Worm (Caenorhabditis elegans) whole organism, midembryonic: Measurements from ENCODE around the gene fil-2.

Source experiments
- T22C8.4 ChIP-seq: fragments of 200-800 bp; sonication (Bioruptor generic); IDR thresholded peaks from 2 replicates; pipeline ENCODE4 v1.3.6; 2022; ENCODE audit warnings: missing genetic modification characterization, missing compliant biosample characterization
- flt-1 ChIP-seq: fragments of 200-800 bp; sonication (Bioruptor generic); IDR thresholded peaks from 2 replicates; pipeline ENCODE4 v1.3.6; 2022; ENCODE audit warnings: missing genetic modification characterization, missing compliant biosample characterization
- klf-2 ChIP-seq: fragments of 200-800 bp; sonication (Bioruptor generic); conservative IDR thresholded peaks from 2 replicates; pipeline ENCODE4 v1.3.6; 2022; ENCODE audit warnings: missing genetic modification reagents, missing genetic modification characterization, missing compliant biosample characterization
- tab-1 ChIP-seq: fragments of 200-800 bp; sonication (Bioruptor generic); IDR thresholded peaks from 2 replicates; pipeline ENCODE4 v1.3.6; 2022; ENCODE audit warnings: missing genetic modification characterization, missing compliant biosample characterization
- ztf-29 ChIP-seq: fragments of 200-800 bp; sonication (Bioruptor generic); IDR thresholded peaks from 2 replicates; pipeline ENCODE4 v1.3.6; 2022; ENCODE audit warnings: missing genetic modification reagents, missing genetic modification characterization, missing compliant biosample characterization

DNA sequence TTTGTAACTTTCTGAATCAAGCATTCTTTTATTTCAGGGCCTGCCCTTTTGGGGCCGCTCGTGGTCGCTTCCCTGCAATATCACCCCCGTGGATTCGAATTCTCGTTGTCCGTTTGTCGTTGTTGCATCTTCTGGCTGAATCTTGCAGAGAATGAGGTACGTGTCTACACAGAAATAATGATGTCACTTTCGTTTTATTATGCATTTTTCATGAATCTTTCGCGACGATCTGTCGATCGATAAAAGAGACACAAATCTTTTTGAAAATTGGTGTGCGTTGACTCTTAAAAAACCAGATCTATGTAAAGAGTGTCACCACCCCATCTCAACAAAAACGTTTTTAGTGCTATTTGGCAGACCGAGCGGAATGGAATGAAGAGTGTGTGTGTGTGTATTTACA is 29.7 kb upstream of the fil-2 start:
- no peak for TF ChIP-seq klf-2 (GFP tag; lab: Robert Waterston, UW)
- TF ChIP-seq flt-1 (GFP tag; lab: Robert Waterston, UW): no peak
- TF ChIP-seq T22C8.4 (GFP tag; lab: Robert Waterston, UW): no peak
- no peak for TF ChIP-seq tab-1 (GFP tag; lab: Robert Waterston, UW)
- no peak for TF ChIP-seq ztf-29 (GFP tag; lab: Robert Waterston, UW)
